Fruit fly (Drosophila melanogaster): ENCODE results near the gene Or67a.

dm6 chr3L:9499919-9500807 lies 28.7 kb upstream of the Or67a start:
- TF ChIP-seq pan (optimal IDR thresholded peaks at IDR 0.05) (no peak), usp (GFP tag; optimal IDR thresholded peaks at IDR 0.05) (no peak), brk (GFP tag; optimal IDR thresholded peaks at IDR 0.05) (no peak), sv (GFP tag; optimal IDR thresholded peaks at IDR 0.05) (no peak), Myc (optimal IDR thresholded peaks at IDR 0.05) (no peak), br (GFP tag; optimal IDR thresholded peaks at IDR 0.05) (no peak)
